Fruit fly (Drosophila melanogaster): ENCODE measurements around the gene CG7991.

Gene CG7991

dm6 chr3L:1679394-1679793 is 4.9 kb downstream of the CG7991 start (continued):
- TF ChIP-seq cyc (GFP tag; optimal IDR thresholded peaks at IDR 0.05) (no peak), CG7368 (GFP tag; optimal IDR thresholded peaks at IDR 0.05) (no peak), CG6792 (GFP tag; optimal IDR thresholded peaks at IDR 0.05) (no peak), CG15336 (GFP tag; IDR thresholded peaks at IDR 0.05) (no peak), CG6163 (GFP tag; IDR thresholded peaks at IDR 0.05) (0 out of 3 replicates have a peak, but pooled peaks have one; percentile 43), Eip93F (GFP tag; optimal IDR thresholded peaks at IDR 0.05) (no peak), Sox102F (GFP tag; optimal IDR thresholded peaks at IDR 0.05) (no peak), CG3919 (GFP tag; optimal IDR thresholded peaks at IDR 0.05) (peak; percentile 26), CG11902 (GFP tag; optimal IDR thresholded peaks at IDR 0.05) (peak; percentile 2), CG11294 (GFP tag; IDR thresholded peaks at IDR 0.05) (no peak)

- peak; percentile 9 for TF ChIP-seq CG11762 (GFP tag; optimal IDR thresholded peaks at IDR 0.05; ENCODE audit: insufficient read depth)
- TF ChIP-seq dac (GFP tag; optimal IDR thresholded peaks at IDR 0.05), result no peak
- TF ChIP-seq dsx (GFP tag; optimal IDR thresholded peaks at IDR 0.05; ENCODE audit: poor library complexity, severe bottlenecking), result peak; percentile 61
- peak; percentile 30 to 41 for TF ChIP-seq salr (GFP tag; optimal IDR thresholded peaks at IDR 0.05)
- no peak for TF ChIP-seq Hr38 (GFP tag; optimal IDR thresholded peaks at IDR 0.05)
- TF ChIP-seq fd85E (GFP tag; optimal IDR thresholded peaks at IDR 0.05), result no peak
- 0 out of 2 replicates have a peak, but pooled peaks have one; percentile 17 for TF ChIP-seq CG11294 (GFP tag; IDR thresholded peaks at IDR 0.05)
- peak; percentile 62 for TF ChIP-seq eg (GFP tag; IDR thresholded peaks at IDR 0.05)
- TF ChIP-seq Lpt (GFP tag; optimal IDR thresholded peaks at IDR 0.05), result no peak
- TF ChIP-seq CG6163 (GFP tag; IDR thresholded peaks at IDR 0.05), result peak; percentile 87
- TF ChIP-seq Met (GFP tag; optimal IDR thresholded peaks at IDR 0.05), result peak; percentile 69
- TF ChIP-seq Smox (GFP tag; optimal IDR thresholded peaks at IDR 0.05), result peak; percentile 63
- peak; percentile 38 for TF ChIP-seq CG11902 (GFP tag; optimal IDR thresholded peaks at IDR 0.05)
- TF ChIP-seq CG6808 (GFP tag; optimal IDR thresholded peaks at IDR 0.05), result peak; percentile 74
- peak; percentile 59 for TF ChIP-seq CG1621 (tag; optimal IDR thresholded peaks at IDR 0.05)
- peak; percentile 50 for TF ChIP-seq achi (GFP tag; optimal IDR thresholded peaks at IDR 0.05)
- TF ChIP-seq CG32006 (GFP tag; optimal IDR thresholded peaks at IDR 0.05), result peak; percentile 36
- TF ChIP-seq CG6276 (GFP tag; optimal IDR thresholded peaks at IDR 0.05), result no peak
- peak; percentile 53; the same call in 1 of the 3 replicates for TF ChIP-seq CG8119 (GFP tag; IDR thresholded peaks at IDR 0.05)
- no peak for TF ChIP-seq CG16779 (tag; optimal IDR thresholded peaks at IDR 0.05)
- TF ChIP-seq CG10669 (GFP tag; optimal IDR thresholded peaks at IDR 0.05), result peak; percentile 77
- TF ChIP-seq acj6 (GFP tag; optimal IDR thresholded peaks at IDR 0.05), result peak; percentile 47
- peak; percentile 84 for TF ChIP-seq Eip78C (GFP tag)
- peak; percentile 68 for TF ChIP-seq CG10631 (GFP tag; optimal IDR thresholded peaks at IDR 0.05)
- no peak for TF ChIP-seq Eip93F (GFP tag; optimal IDR thresholded peaks at IDR 0.05)
- TF ChIP-seq Hr39 (GFP tag; optimal IDR thresholded peaks at IDR 0.05), result peak; percentile 62
- peak; percentile 63 for TF ChIP-seq topi (GFP tag; optimal IDR thresholded peaks at IDR 0.05)
- peak; percentile 89 for TF ChIP-seq svp (GFP tag)
- peak; percentile 36 for TF ChIP-seq CG8632 (GFP tag; optimal IDR thresholded peaks at IDR 0.05)
- peak; percentile 39 for TF ChIP-seq Ets21C (GFP tag; optimal IDR thresholded peaks at IDR 0.05)
- peak; percentile 44 to 66 for TF ChIP-seq ss (GFP tag; optimal IDR thresholded peaks at IDR 0.05)
- peak; percentile 73 for TF ChIP-seq Ets96B (tag; optimal IDR thresholded peaks at IDR 0.05)
- peak; percentile 58 for TF ChIP-seq CG3919 (GFP tag; optimal IDR thresholded peaks at IDR 0.05)
- TF ChIP-seq Sox15 (GFP tag; optimal IDR thresholded peaks at IDR 0.05), result peak; percentile 27
- peak; percentile 49 for TF ChIP-seq OdsH (GFP tag; optimal IDR thresholded peaks at IDR 0.05)
- TF ChIP-seq net (GFP tag; optimal IDR thresholded peaks at IDR 0.05), result peak; percentile 40
- peak; percentile 25 for TF ChIP-seq CG8319 (GFP tag; optimal IDR thresholded peaks at IDR 0.05)
- peak; percentile 68 for TF ChIP-seq spab (GFP tag; optimal IDR thresholded peaks at IDR 0.05)
- peak; percentile 40 for TF ChIP-seq vri (GFP tag; optimal IDR thresholded peaks at IDR 0.05)
- peak; percentile 47 for TF ChIP-seq pdm3 (GFP tag; optimal IDR thresholded peaks at IDR 0.05)
- TF ChIP-seq lz (GFP tag; optimal IDR thresholded peaks at IDR 0.05), result peak; percentile 62
- TF ChIP-seq CG6854 (GFP tag; optimal IDR thresholded peaks at IDR 0.05), result no peak
- TF ChIP-seq Gug (GFP tag; IDR thresholded peaks at IDR 0.05), result peak; percentile 46; the same call in 1 of the 2 replicates
- peak; percentile 55 for TF ChIP-seq Sox14 (GFP tag; optimal IDR thresholded peaks at IDR 0.05)
- peak; percentile 66 for TF ChIP-seq fd59A (GFP tag; optimal IDR thresholded peaks at IDR 0.05)
Measured at dm6 chr3L:1683091-1683490, 8.6 kb downstream of the CG7991 start.

All from whole organism, prepupa.